Fruit fly (Drosophila melanogaster) whole organism: ENCODE measurements around the gene Ddr.

Experiments used
- CG8478 ChIP-seq: fragments of >200 bp; optimal IDR thresholded peaks from 2 replicates; lab custom pipeline; 2018; ENCODE audit warnings: inconsistent platforms
- Dll ChIP-seq: fragments of >200 bp; optimal IDR thresholded peaks from 2 replicates; lab custom pipeline; 2017
- EcR ChIP-seq, 2 experiments: fragments of >200 bp; optimal IDR thresholded peaks; 2 replicates each; lab custom pipeline; 2017; ENCODE audit warnings: missing biosample characterization in 2 of 2, missing genetic modification characterization in 2 of 2, missing genetic modification reagents in 2 of 2
- pan ChIP-seq: fragments of >200 bp; optimal IDR thresholded peaks from 2 replicates; lab custom pipeline; 2017
- psq ChIP-seq: fragments of >200 bp; optimal IDR thresholded peaks from 2 replicates; lab custom pipeline; 2017
- usp ChIP-seq: fragments of >200 bp; optimal IDR thresholded peaks from 2 replicates; lab custom pipeline; 2017; ENCODE audit warnings: missing biosample characterization, missing genetic modification characterization, mixed read lengths

dm6 chr2L:6339010-6339897, 86.3 kb downstream of the Ddr start:
- peak; percentile 23 for TF ChIP-seq CG8478 (lab: Kevin White, UChicago)
- no peak for TF ChIP-seq usp
- TF ChIP-seq EcR (GFP tag; optimal IDR thresholded peaks at IDR 0.05; lab: Kevin White, UChicago), result no peak
- no peak for TF ChIP-seq psq (lab: Kevin White, UChicago)
- no peak for TF ChIP-seq pan (lab: Kevin White, UChicago)
- TF ChIP-seq Dll (lab: Kevin White, UChicago), result peak; percentile 78
